Fruit fly (Drosophila melanogaster) S2 (cell line): ENCODE measurements around the gene CG9356.

ENCODE experiments used
- CG8478 ChIP-seq: fragments of >200 bp; optimal IDR thresholded peaks from 2 replicates; lab custom pipeline; 2018
- CTCF ChIP-seq, 2 experiments: fragments of >200 bp; optimal IDR thresholded peaks; 2 replicates each; lab custom pipeline; 2018

- TF ChIP-seq CG8478 (lab: Kevin White, UChicago) (no peak), CTCF (optimal IDR thresholded peaks at IDR 0.05; lab: Kevin White, UChicago) (no peak)
Measured at dm6 chr3R:9395998-9396397, 8.1 kb downstream of the CG9356 start.
